Worm (Caenorhabditis elegans) whole organism, L1 larva: ENCODE data around the gene fbxb-99.

ENCODE experiments used
- F16B12.6 ChIP-seq: fragments of 150-350 bp; optimal IDR thresholded peaks from 2 replicates; lab custom pipeline; 2014; ENCODE audit warnings: missing biosample characterization, missing genetic modification characterization
- aly-2 ChIP-seq: fragments of 150-350 bp; optimal IDR thresholded peaks from 2 replicates; lab custom pipeline; 2014; ENCODE audit warnings: missing biosample characterization, missing genetic modification characterization
- blmp-1 ChIP-seq: fragments of 150-350 bp; optimal IDR thresholded peaks from 2 replicates; lab custom pipeline; 2014; ENCODE audit warnings: missing biosample characterization, missing genetic modification characterization
- ceh-88 ChIP-seq: fragments of 200-800 bp; sonication (Bioruptor generic); IDR thresholded peaks from 2 replicates; pipeline ENCODE4 v1.3.6; 2022; ENCODE audit warnings: missing genetic modification characterization, missing compliant biosample characterization
- dpl-1 ChIP-seq, 3 experiments: fragments of 150-350 bp in 2 of 3; sonication (generic microtip) in 1 of 3; optimal IDR thresholded peaks; 2 replicates each; lab custom pipeline; 2014 to 2017; ENCODE audit warnings: missing biosample characterization in 3 of 3, missing genetic modification characterization in 3 of 3, missing genetic modification reagents in 3 of 3
- dsc-1 ChIP-seq: sonication (generic microtip); optimal IDR thresholded peaks from 2 replicates; lab custom pipeline; 2016; ENCODE audit warnings: mild to moderate bottlenecking, missing genetic modification characterization, missing compliant biosample characterization
- efl-1 ChIP-seq, 4 experiments: fragments of 150-350 bp; optimal IDR thresholded peaks in 3 of 4; peaks in 1 of 4; 1 replicate in 1 of 4; 2 replicates in 3 of 4; lab custom pipeline; 2014; ENCODE audit warnings: missing biosample characterization in 2 of 4, missing genetic modification characterization in 2 of 4, missing genetic modification reagents in 2 of 4
- elt-2 ChIP-seq: sonication (generic microtip); optimal IDR thresholded peaks from 2 replicates; lab custom pipeline; 2016; ENCODE audit warnings: missing genetic modification characterization, mild to moderate bottlenecking, inconsistent platforms, missing compliant biosample characterization, missing genetic modification reagents
- ets-5 ChIP-seq: fragments of 200-800 bp; sonication (Bioruptor generic); IDR thresholded peaks from 2 replicates; pipeline ENCODE4 v1.3.6; 2022; ENCODE audit warnings: missing genetic modification characterization, missing compliant biosample characterization
- fkh-10 ChIP-seq: sonication (generic microtip); optimal IDR thresholded peaks from 2 replicates; lab custom pipeline; 2017; ENCODE audit warnings: missing biosample characterization, missing genetic modification reagents, missing genetic modification characterization
- fkh-8 ChIP-seq: sonication (generic microtip); optimal IDR thresholded peaks from 2 replicates; lab custom pipeline; 2016; ENCODE audit warnings: mild to moderate bottlenecking, missing genetic modification characterization, missing compliant biosample characterization
- hlh-17 ChIP-seq: fragments of 200-800 bp; sonication (Bioruptor generic); optimal IDR thresholded peaks from 2 replicates; lab custom pipeline; 2018; ENCODE audit warnings: missing genetic modification characterization, mild to moderate bottlenecking, missing compliant biosample characterization, moderate library complexity, borderline replicate concordance
- hpl-2 ChIP-seq: fragments of 150-350 bp; optimal IDR thresholded peaks from 2 replicates; lab custom pipeline; 2014; ENCODE audit warnings: missing biosample characterization, missing genetic modification reagents, missing genetic modification characterization
- lin-14 ChIP-seq: fragments of 200-800 bp; sonication (Bioruptor generic); optimal IDR thresholded peaks from 2 replicates; lab custom pipeline; 2018; ENCODE audit warnings: mild to moderate bottlenecking, missing genetic modification characterization, moderate library complexity, missing compliant biosample characterization
- lin-35 ChIP-seq, 2 experiments: fragments of 150-350 bp; optimal IDR thresholded peaks; 2 replicates each; lab custom pipeline; 2014; ENCODE audit warnings: missing biosample characterization in 2 of 2, missing genetic modification characterization in 2 of 2, missing genetic modification reagents in 2 of 2
- lsy-2 ChIP-seq, 2 experiments: fragments of 150-350 bp; optimal IDR thresholded peaks; 2 replicates each; lab custom pipeline; 2014; ENCODE audit warnings: missing biosample characterization in 2 of 2, missing genetic modification characterization in 2 of 2
- mab-9 ChIP-seq: fragments of 200-800 bp; sonication (Bioruptor generic); IDR thresholded peaks from 2 replicates; pipeline ENCODE4 v1.3.6; 2022; ENCODE audit warnings: missing genetic modification reagents, missing genetic modification characterization, missing compliant biosample characterization
- mdl-1 ChIP-seq, 2 experiments: fragments of 150-350 bp; optimal IDR thresholded peaks; 2 replicates each; lab custom pipeline; 2014 to 2017; ENCODE audit warnings: missing biosample characterization in 2 of 2, missing genetic modification characterization in 2 of 2, inconsistent platforms in 1 of 2
- mef-2 ChIP-seq: fragments of 150-350 bp; optimal IDR thresholded peaks from 2 replicates; lab custom pipeline; 2014; ENCODE audit warnings: missing biosample characterization, missing genetic modification characterization
- mep-1 ChIP-seq: fragments of 150-350 bp; optimal IDR thresholded peaks from 2 replicates; lab custom pipeline; 2014; ENCODE audit warnings: missing biosample characterization, missing genetic modification characterization
- nhr-11 ChIP-seq: fragments of 150-350 bp; optimal IDR thresholded peaks from 2 replicates; lab custom pipeline; 2014; ENCODE audit warnings: missing biosample characterization, missing genetic modification characterization
- nhr-19 ChIP-seq: fragments of 200-800 bp; sonication (Bioruptor generic); conservative IDR thresholded peaks from 2 replicates; pipeline ENCODE4 v1.3.6; 2022; ENCODE audit warnings: missing genetic modification characterization, missing compliant biosample characterization
- nhr-20 ChIP-seq: sonication (generic microtip); optimal IDR thresholded peaks from 2 replicates; lab custom pipeline; 2016; ENCODE audit warnings: mild to moderate bottlenecking, missing genetic modification characterization, missing compliant biosample characterization
- nhr-28 ChIP-seq: fragments of 150-350 bp; optimal IDR thresholded peaks from 2 replicates; lab custom pipeline; 2014; ENCODE audit warnings: missing biosample characterization, missing genetic modification characterization
- nhr-47 ChIP-seq: sonication (generic microtip); optimal IDR thresholded peaks from 2 replicates; lab custom pipeline; 2016; ENCODE audit warnings: mild to moderate bottlenecking, missing genetic modification characterization, moderate library complexity, missing compliant biosample characterization
- nhr-71 ChIP-seq: sonication (generic microtip); optimal IDR thresholded peaks from 2 replicates; lab custom pipeline; 2016; ENCODE audit warnings: mild to moderate bottlenecking, missing genetic modification characterization, moderate library complexity, missing compliant biosample characterization
- nhr-76 ChIP-seq: sonication (generic microtip); optimal IDR thresholded peaks from 2 replicates; lab custom pipeline; 2017; ENCODE audit warnings: missing biosample characterization, missing genetic modification characterization
- nhr-85 ChIP-seq: sonication (generic microtip); peaks from one replicate; lab custom pipeline; 2016; ENCODE audit warnings: missing genetic modification characterization, inconsistent platforms, missing compliant biosample characterization
- nhr-90 ChIP-seq: sonication (generic microtip); optimal IDR thresholded peaks from 2 replicates; lab custom pipeline; 2016; ENCODE audit warnings: mild to moderate bottlenecking, missing genetic modification characterization, missing compliant biosample characterization; ENCODE audit not compliant: poor library complexity
- pag-3 ChIP-seq: sonication (generic microtip); optimal IDR thresholded peaks from 2 replicates; lab custom pipeline; 2017; ENCODE audit warnings: missing genetic modification characterization, mild to moderate bottlenecking, missing compliant biosample characterization, antibody characterized with exemption, borderline replicate concordance; ENCODE audit not compliant: insufficient read depth
- pax-3 ChIP-seq: fragments of 200-800 bp; sonication (Bioruptor generic); optimal IDR thresholded peaks from 2 replicates; lab custom pipeline; 2018; ENCODE audit warnings: mild to moderate bottlenecking, missing genetic modification characterization, moderate library complexity, missing compliant biosample characterization
- pqm-1 ChIP-seq: sonication (generic microtip); optimal IDR thresholded peaks from 3 replicates; lab custom pipeline; 2017; ENCODE audit warnings: missing biosample characterization, missing genetic modification characterization
- rnt-1 ChIP-seq: sonication (generic microtip); optimal IDR thresholded peaks from 2 replicates; lab custom pipeline; 2016; ENCODE audit warnings: mild to moderate bottlenecking, missing genetic modification characterization, moderate library complexity, missing compliant biosample characterization
- snu-23 ChIP-seq: sonication (generic microtip); optimal IDR thresholded peaks from 2 replicates; lab custom pipeline; 2016; ENCODE audit warnings: missing genetic modification characterization, missing compliant biosample characterization
- sox-4 ChIP-seq: sonication (generic microtip); optimal IDR thresholded peaks from 2 replicates; lab custom pipeline; 2016; ENCODE audit warnings: missing genetic modification characterization, missing compliant biosample characterization
- swsn-7 ChIP-seq: sonication (generic microtip); optimal IDR thresholded peaks from 2 replicates; lab custom pipeline; 2016; ENCODE audit warnings: missing genetic modification characterization, missing compliant biosample characterization
- tbx-2 ChIP-seq: sonication (generic microtip); optimal IDR thresholded peaks from 2 replicates; lab custom pipeline; 2016; ENCODE audit warnings: missing genetic modification characterization, missing compliant biosample characterization
- unc-130 ChIP-seq: fragments of 150-350 bp; optimal IDR thresholded peaks from 2 replicates; lab custom pipeline; 2017; ENCODE audit warnings: missing biosample characterization, missing genetic modification characterization, inconsistent platforms
- xbp-1 ChIP-seq: sonication (generic microtip); optimal IDR thresholded peaks from 2 replicates; lab custom pipeline; 2016; ENCODE audit warnings: missing genetic modification characterization, missing compliant biosample characterization

The fbxb-99 gene

ce11 chrII:3810550-3810949 is 17.3 kb upstream of the fbxb-99 start:
- TF ChIP-seq pax-3 (tag; lab: Kevin White, UChicago) (no peak), lin-35 (GFP tag; optimal IDR thresholded peaks at IDR 0.05; lab: Kevin White, UChicago) (peak; percentile 44 to 46), tbx-2 (tag; lab: Kevin White, UChicago) (peak; percentile 32), aly-2 (no peak), snu-23 (GFP tag; lab: Kevin White, UChicago) (peak; percentile 51), nhr-85 (tag; lab: Kevin White, UChicago) (peak; percentile 47), ets-5 (GFP tag; lab: Robert Waterston, UW) (no peak), xbp-1 (tag; lab: Kevin White, UChicago) (peak; percentile 23), nhr-47 (peak; percentile 51), mef-2 (tag; lab: Kevin White, UChicago) (no peak), nhr-19 (peak; percentile 32; the same call in 1 of the 2 replicates), ceh-88 (GFP tag; lab: Robert Waterston, UW) (no peak), nhr-11 (tag; lab: Kevin White, UChicago) (peak; percentile 19), dsc-1 (peak; percentile 24), mep-1 (tag; lab: Kevin White, UChicago) (peak; percentile 59), dpl-1 (GFP tag; optimal IDR thresholded peaks at IDR 0.05; lab: Kevin White, UChicago) (peak in 2 of 3 experiments; percentile 17 to 42), nhr-71 (tag; lab: Kevin White, UChicago) (peak; percentile 62), swsn-7 (tag; lab: Kevin White, UChicago) (peak; percentile 27), blmp-1 (tag; lab: Kevin White, UChicago) (peak; percentile 20), efl-1 (optimal IDR thresholded peaks at IDR 0.05; lab: Kevin White, UChicago) (peak; percentile 40 to 46), efl-1 (GFP tag; optimal IDR thresholded peaks at IDR 0.05 in 1 of 2; lab: Kevin White, UChicago) (peak; percentile 28 to 95), nhr-76 (tag; lab: Kevin White, UChicago) (no peak), lsy-2 (tag; optimal IDR thresholded peaks at IDR 0.05; lab: Kevin White, UChicago) (peak; percentile 37 to 60), nhr-90 (tag; lab: Kevin White, UChicago) (peak; percentile 25), nhr-20 (tag; lab: Kevin White, UChicago) (peak; percentile 53), pag-3 (tag; lab: Kevin White, UChicago) (no peak), sox-4 (no peak), fkh-8 (tag; lab: Kevin White, UChicago) (peak; percentile 73), elt-2 (peak; percentile 73), F16B12.6 (tag; lab: Kevin White, UChicago) (peak; percentile 1), rnt-1 (tag; lab: Kevin White, UChicago) (peak; percentile 30), mdl-1 (tag; optimal IDR thresholded peaks at IDR 0.05; lab: Kevin White, UChicago) (peak in 1 of 2 experiments; percentile 30), unc-130 (tag; lab: Kevin White, UChicago) (no peak), lin-14 (GFP tag; lab: Kevin White, UChicago) (peak; percentile 85)

ce11 chrII:3808643-3809042 is 15.4 kb upstream of the fbxb-99 start:
- no peak for TF ChIP-seq nhr-71 (tag; lab: Kevin White, UChicago)
- TF ChIP-seq F16B12.6 (tag; lab: Kevin White, UChicago): no peak
- no peak for TF ChIP-seq fkh-10 (GFP tag; lab: Kevin White, UChicago)
- TF ChIP-seq hlh-17 (GFP tag; lab: Kevin White, UChicago): no peak
- TF ChIP-seq mab-9: no peak
- TF ChIP-seq mep-1 (tag; lab: Kevin White, UChicago): no peak
- TF ChIP-seq nhr-28 (tag; lab: Kevin White, UChicago): no peak
- no peak for TF ChIP-seq lin-35 (GFP tag; optimal IDR thresholded peaks at IDR 0.05; lab: Kevin White, UChicago)
- no peak for TF ChIP-seq pqm-1
- no peak for TF ChIP-seq pag-3 (tag; lab: Kevin White, UChicago)
- TF ChIP-seq hpl-2 (GFP tag; lab: Kevin White, UChicago): no peak
